Fruit fly (Drosophila melanogaster) whole organism, adult: ENCODE measurements around the gene CG10793.

Experiments used
- CG11617 ChIP-seq: fragments of 200-800 bp; sonication (Bioruptor generic); optimal IDR thresholded peaks from 2 replicates; lab custom pipeline; 2017; ENCODE audit warnings: mild to moderate bottlenecking, missing biosample characterization, missing genetic modification reagents, missing genetic modification characterization
- CG12768 ChIP-seq: fragments of 200-800 bp; sonication (Bioruptor generic); optimal IDR thresholded peaks from 2 replicates; lab custom pipeline; 2017; ENCODE audit warnings: missing biosample characterization, missing genetic modification characterization, mild to moderate bottlenecking, moderate library complexity, missing genetic modification reagents
- CG14711 ChIP-seq: fragments of 200-800 bp; sonication (Bioruptor generic); optimal IDR thresholded peaks from 2 replicates; lab custom pipeline; 2018; ENCODE audit warnings: missing biosample characterization, mild to moderate bottlenecking, missing genetic modification characterization, moderate library complexity
- CG1620 ChIP-seq: fragments of 200-800 bp; sonication (Bioruptor generic); optimal IDR thresholded peaks from 2 replicates; lab custom pipeline; 2016; ENCODE audit warnings: missing biosample characterization, missing genetic modification characterization
- CG33017 ChIP-seq: fragments of 200-800 bp; sonication (Bioruptor generic); optimal IDR thresholded peaks from 2 replicates; lab custom pipeline; 2018; ENCODE audit warnings: missing biosample characterization, mild to moderate bottlenecking, missing genetic modification characterization, moderate library complexity
- CG5204 ChIP-seq: fragments of 200-800 bp; sonication (Bioruptor generic); optimal IDR thresholded peaks from 2 replicates; lab custom pipeline; 2016; ENCODE audit warnings: missing biosample characterization, missing genetic modification characterization
- CG7045 ChIP-seq: fragments of 200-800 bp; sonication (Bioruptor generic); optimal IDR thresholded peaks from 2 replicates; lab custom pipeline; 2017; ENCODE audit warnings: missing biosample characterization, mild to moderate bottlenecking, missing genetic modification characterization
- CG7101 ChIP-seq: fragments of 200-800 bp; sonication (Bioruptor generic); optimal IDR thresholded peaks from 2 replicates; lab custom pipeline; 2018; ENCODE audit warnings: missing biosample characterization, mild to moderate bottlenecking, missing genetic modification characterization, moderate library complexity
- Clk ChIP-seq: fragments of 200-800 bp; sonication (Bioruptor generic); optimal IDR thresholded peaks from 2 replicates; lab custom pipeline; 2017; ENCODE audit warnings: missing biosample characterization, missing genetic modification characterization
- Crg-1 ChIP-seq: fragments of 200-800 bp; sonication (Bioruptor generic); optimal IDR thresholded peaks from 2 replicates; lab custom pipeline; 2016; ENCODE audit warnings: missing biosample characterization, missing genetic modification characterization
- Hr96 ChIP-seq: fragments of 200-800 bp; sonication (Bioruptor generic); optimal IDR thresholded peaks from 2 replicates; lab custom pipeline; 2016; ENCODE audit warnings: missing biosample characterization, missing genetic modification characterization
- Mnt ChIP-seq: fragments of 200-800 bp; sonication (Bioruptor generic); optimal IDR thresholded peaks from 2 replicates; lab custom pipeline; 2016; ENCODE audit warnings: missing biosample characterization, mild to moderate bottlenecking, missing genetic modification characterization
- bab1 ChIP-seq: fragments of 200-800 bp; sonication (Bioruptor generic); optimal IDR thresholded peaks from 3 replicates; lab custom pipeline; 2019; ENCODE audit warnings: missing biosample characterization, mild to moderate bottlenecking, missing genetic modification characterization, moderate library complexity
- cic ChIP-seq: fragments of 200-800 bp; sonication (Bioruptor generic); optimal IDR thresholded peaks from 2 replicates; lab custom pipeline; 2017; ENCODE audit warnings: missing biosample characterization, mild to moderate bottlenecking, missing genetic modification characterization, moderate library complexity
- cnc ChIP-seq, 2 experiments: fragments of >200 bp; optimal IDR thresholded peaks; 2 replicates each; lab custom pipeline; 2017
- kay ChIP-seq: fragments of 200-800 bp; sonication (Bioruptor generic); peaks from one replicate; lab custom pipeline; 2016; ENCODE audit warnings: missing biosample characterization, missing genetic modification characterization, borderline replicate concordance
- ovo ChIP-seq: fragments of 200-800 bp; sonication (Bioruptor generic); optimal IDR thresholded peaks from 2 replicates; lab custom pipeline; 2016; ENCODE audit warnings: missing biosample characterization, missing genetic modification characterization
- pad ChIP-seq: fragments of 200-800 bp; sonication (Bioruptor generic); optimal IDR thresholded peaks from 3 replicates; lab custom pipeline; 2017; ENCODE audit warnings: missing biosample characterization, missing genetic modification characterization, mild to moderate bottlenecking, moderate library complexity, missing genetic modification reagents
- tj ChIP-seq: fragments of 200-800 bp; sonication (Bioruptor generic); optimal IDR thresholded peaks from 3 replicates; lab custom pipeline; 2017; ENCODE audit warnings: missing biosample characterization, mild to moderate bottlenecking, missing genetic modification characterization, moderate library complexity
- toe ChIP-seq: fragments of 200-800 bp; sonication (Bioruptor generic); optimal IDR thresholded peaks from 2 replicates; lab custom pipeline; 2016; ENCODE audit warnings: missing biosample characterization, missing genetic modification characterization

CG10793 gene

dm6 chrX:3316302-3316701 is at the start of gene CG10793:
Gene CG10793 (minus strand): TSS chrX:3316402.
- TF ChIP-seq bab1 (GFP tag; lab: Kevin White, UChicago), result no peak
- TF ChIP-seq Mnt (GFP tag; lab: Kevin White, UChicago), result no peak
- TF ChIP-seq CG7101 (tag; lab: Kevin White, UChicago), result no peak
- no peak for TF ChIP-seq CG7045
- no peak for TF ChIP-seq tj (GFP tag; lab: Kevin White, UChicago)
- no peak for TF ChIP-seq Hr96 (GFP tag; lab: Kevin White, UChicago)
- TF ChIP-seq ovo (GFP tag; lab: Kevin White, UChicago), result no peak
- no peak for TF ChIP-seq pad (GFP tag; lab: Kevin White, UChicago)
- no peak for TF ChIP-seq CG14711 (tag; lab: Kevin White, UChicago)
- TF ChIP-seq kay, result no peak
- no peak for TF ChIP-seq CG5204 (GFP tag; lab: Kevin White, UChicago)
- no peak for TF ChIP-seq cic (GFP tag; lab: Kevin White, UChicago)
- TF ChIP-seq Crg-1 (GFP tag; lab: Kevin White, UChicago), result no peak
- TF ChIP-seq Clk, result no peak
- no peak for TF ChIP-seq CG33017 (tag; lab: Kevin White, UChicago)
- TF ChIP-seq CG11617 (GFP tag; lab: Kevin White, UChicago), result no peak

dm6 chrX:3365586-3365985 is 49.4 kb upstream of the CG10793 start:
- TF ChIP-seq cic (GFP tag; lab: Kevin White, UChicago), result no peak
- TF ChIP-seq bab1 (GFP tag; lab: Kevin White, UChicago), result no peak
- no peak for TF ChIP-seq cnc (optimal IDR thresholded peaks at IDR 0.05; lab: Kevin White, UChicago)
- TF ChIP-seq Crg-1 (GFP tag; lab: Kevin White, UChicago), result no peak
- TF ChIP-seq CG14711 (tag; lab: Kevin White, UChicago), result no peak
- no peak for TF ChIP-seq CG7045
- TF ChIP-seq CG5204 (GFP tag; lab: Kevin White, UChicago), result no peak
- TF ChIP-seq ovo (GFP tag; lab: Kevin White, UChicago), result no peak
- TF ChIP-seq CG33017 (tag; lab: Kevin White, UChicago), result no peak
- no peak for TF ChIP-seq CG11617 (GFP tag; lab: Kevin White, UChicago)
- no peak for TF ChIP-seq kay

- TF ChIP-seq CG14711 (tag; lab: Kevin White, UChicago) (no peak), bab1 (GFP tag; lab: Kevin White, UChicago) (no peak), CG11617 (GFP tag; lab: Kevin White, UChicago) (no peak), toe (GFP tag; lab: Kevin White, UChicago) (no peak), kay (no peak), CG1620 (GFP tag; lab: Kevin White, UChicago) (no peak), Mnt (GFP tag; lab: Kevin White, UChicago) (no peak), CG5204 (GFP tag; lab: Kevin White, UChicago) (no peak), cnc (optimal IDR thresholded peaks at IDR 0.05; lab: Kevin White, UChicago) (no peak), Hr96 (GFP tag; lab: Kevin White, UChicago) (no peak), ovo (GFP tag; lab: Kevin White, UChicago) (no peak), CG33017 (tag; lab: Kevin White, UChicago) (no peak), CG7045 (no peak), Crg-1 (GFP tag; lab: Kevin White, UChicago) (no peak), cic (GFP tag; lab: Kevin White, UChicago) (no peak)
Measured at dm6 chrX:3363676-3364075, 47.5 kb upstream of the CG10793 start.

- TF ChIP-seq tj (GFP tag; lab: Kevin White, UChicago) (peak; percentile 92), CG33017 (tag; lab: Kevin White, UChicago) (no peak)
Measured at dm6 chrX:3362436-3362835, 46.2 kb upstream of the CG10793 start.

- TF ChIP-seq cic (GFP tag; lab: Kevin White, UChicago) (no peak), tj (GFP tag; lab: Kevin White, UChicago) (peak; percentile 96), CG14711 (tag; lab: Kevin White, UChicago) (no peak)
Measured at dm6 chrX:3361675-3362074, 45.5 kb upstream of the CG10793 start.

- peak; percentile 10 for TF ChIP-seq bab1 (GFP tag; lab: Kevin White, UChicago)
- TF ChIP-seq CG33017 (tag; lab: Kevin White, UChicago), result no peak
- TF ChIP-seq CG12768 (GFP tag; lab: Kevin White, UChicago), result no peak
- TF ChIP-seq toe (GFP tag; lab: Kevin White, UChicago), result no peak
- no peak for TF ChIP-seq CG7101 (tag; lab: Kevin White, UChicago)
- TF ChIP-seq CG14711 (tag; lab: Kevin White, UChicago), result peak; percentile 16
Measured at dm6 chrX:3360437-3361075, 44.4 kb upstream of the CG10793 start.

dm6 chrX:3358875-3359274 is 42.7 kb upstream of the CG10793 start:
- no peak for TF ChIP-seq Crg-1 (GFP tag; lab: Kevin White, UChicago)
- TF ChIP-seq CG11617 (GFP tag; lab: Kevin White, UChicago), result no peak
- TF ChIP-seq CG7045, result no peak
- TF ChIP-seq Mnt (GFP tag; lab: Kevin White, UChicago), result no peak
- TF ChIP-seq CG33017 (tag; lab: Kevin White, UChicago), result no peak
- no peak for TF ChIP-seq kay
- TF ChIP-seq CG14711 (tag; lab: Kevin White, UChicago), result no peak
- no peak for TF ChIP-seq Hr96 (GFP tag; lab: Kevin White, UChicago)
- no peak for TF ChIP-seq CG5204 (GFP tag; lab: Kevin White, UChicago)
- no peak for TF ChIP-seq tj (GFP tag; lab: Kevin White, UChicago)
- TF ChIP-seq ovo (GFP tag; lab: Kevin White, UChicago), result no peak
- TF ChIP-seq Clk, result no peak
- no peak for TF ChIP-seq cnc (optimal IDR thresholded peaks at IDR 0.05; lab: Kevin White, UChicago)
- no peak for TF ChIP-seq CG1620 (GFP tag; lab: Kevin White, UChicago)
- TF ChIP-seq toe (GFP tag; lab: Kevin White, UChicago), result no peak
